Worm (Caenorhabditis elegans) whole organism, midembryonic: ENCODE measurements around the gene nlp-41.

Experiments
- T22C8.4 ChIP-seq: fragments of 200-800 bp; sonication (Bioruptor generic); IDR thresholded peaks from 2 replicates; pipeline ENCODE4 v1.3.6; 2022; ENCODE audit warnings: missing genetic modification characterization, missing compliant biosample characterization
- cog-1 ChIP-seq: sonication (generic microtip); optimal IDR thresholded peaks from 2 replicates; lab custom pipeline; 2016; ENCODE audit warnings: missing genetic modification characterization, missing compliant biosample characterization
- flt-1 ChIP-seq: fragments of 200-800 bp; sonication (Bioruptor generic); IDR thresholded peaks from 2 replicates; pipeline ENCODE4 v1.3.6; 2022; ENCODE audit warnings: missing genetic modification characterization, missing compliant biosample characterization
- klf-2 ChIP-seq: fragments of 200-800 bp; sonication (Bioruptor generic); conservative IDR thresholded peaks from 2 replicates; pipeline ENCODE4 v1.3.6; 2022; ENCODE audit warnings: missing genetic modification reagents, missing genetic modification characterization, missing compliant biosample characterization
- med-1 ChIP-seq: sonication (generic microtip); optimal IDR thresholded peaks from 2 replicates; lab custom pipeline; 2017; ENCODE audit warnings: missing genetic modification characterization, mild to moderate bottlenecking, missing compliant biosample characterization, antibody characterized with exemption, missing genetic modification reagents; ENCODE audit not compliant: insufficient read depth
- ref-1 ChIP-seq: fragments of 200-800 bp; sonication (Bioruptor generic); conservative IDR thresholded peaks from 2 replicates; pipeline ENCODE4 v1.3.6; 2022; ENCODE audit warnings: missing genetic modification reagents, missing genetic modification characterization, missing compliant biosample characterization
- tab-1 ChIP-seq: fragments of 200-800 bp; sonication (Bioruptor generic); IDR thresholded peaks from 2 replicates; pipeline ENCODE4 v1.3.6; 2022; ENCODE audit warnings: missing genetic modification characterization, missing compliant biosample characterization
- ztf-23 ChIP-seq: fragments of 200-800 bp; sonication (Bioruptor generic); IDR thresholded peaks from 2 replicates; pipeline ENCODE4 v1.3.6; 2022; ENCODE audit warnings: missing genetic modification reagents, missing genetic modification characterization, missing compliant biosample characterization
- ztf-29 ChIP-seq: fragments of 200-800 bp; sonication (Bioruptor generic); IDR thresholded peaks from 2 replicates; pipeline ENCODE4 v1.3.6; 2022; ENCODE audit warnings: missing genetic modification reagents, missing genetic modification characterization, missing compliant biosample characterization

- TF ChIP-seq med-1 (GFP tag; lab: Kevin White, UChicago) (no peak), tab-1 (GFP tag; lab: Robert Waterston, UW) (no peak), cog-1 (no peak), flt-1 (GFP tag; lab: Robert Waterston, UW) (no peak), klf-2 (no peak), ztf-23 (GFP tag; lab: Robert Waterston, UW) (no peak), ztf-29 (no peak), T22C8.4 (GFP tag; lab: Robert Waterston, UW) (no peak), ref-1 (GFP tag; lab: Robert Waterston, UW) (no peak)
These were observed 41.9 kb downstream of the nlp-41 start for ce11 chrII:14592629-14593028.
